Fruit fly (Drosophila melanogaster) whole organism, embryonic: ENCODE measurements around the gene Dh31.

Source experiments
- C15 ChIP-seq: fragments of 200-800 bp; sonication (Bioruptor generic); IDR thresholded peaks from 3 replicates; pipeline ENCODE4 v1.3.6; 2022; ENCODE audit warnings: missing biosample characterization, missing genetic modification characterization
- CG10274 ChIP-seq: fragments of 200-800 bp; sonication (Bioruptor generic); optimal IDR thresholded peaks from 3 replicates; lab custom pipeline; 2017; ENCODE audit warnings: missing biosample characterization, mild to moderate bottlenecking, missing genetic modification characterization
- CG13123 ChIP-seq: fragments of 200-800 bp; sonication (Bioruptor generic); optimal IDR thresholded peaks from 2 replicates; lab custom pipeline; 2016; ENCODE audit warnings: missing biosample characterization, missing genetic modification characterization
- CG13296 ChIP-seq: fragments of 200-800 bp; sonication (Bioruptor generic); optimal IDR thresholded peaks from 3 replicates; lab custom pipeline; 2018; ENCODE audit warnings: missing biosample characterization, mild to moderate bottlenecking, missing genetic modification characterization
- CG14860 ChIP-seq: fragments of 200-800 bp; sonication (Bioruptor generic); IDR thresholded peaks from 3 replicates; pipeline ENCODE4 v1.3.6; 2022; ENCODE audit warnings: missing biosample characterization, missing genetic modification characterization; ENCODE audit not compliant: partially characterized antibody
- CG15011 ChIP-seq: fragments of 200-800 bp; sonication (Bioruptor generic); optimal IDR thresholded peaks from 3 replicates; lab custom pipeline; 2018; ENCODE audit warnings: missing biosample characterization, mild to moderate bottlenecking, missing genetic modification characterization
- CG15479 ChIP-seq: fragments of 200-800 bp; sonication (Bioruptor generic); optimal IDR thresholded peaks from 3 replicates; lab custom pipeline; 2019; ENCODE audit warnings: missing biosample characterization, mild to moderate bottlenecking, missing genetic modification characterization, moderate library complexity
- CG15514 ChIP-seq: fragments of 200-800 bp; sonication (Bioruptor generic); optimal IDR thresholded peaks from 3 replicates; lab custom pipeline; 2017; ENCODE audit warnings: missing biosample characterization, missing genetic modification characterization, mild to moderate bottlenecking, moderate library complexity, missing genetic modification reagents
- CG16863 ChIP-seq: fragments of 200-800 bp; sonication (Bioruptor generic); optimal IDR thresholded peaks from 3 replicates; lab custom pipeline; 2016; ENCODE audit warnings: missing biosample characterization, missing genetic modification characterization
- CG17568 ChIP-seq: fragments of 200-800 bp; sonication (Bioruptor generic); optimal IDR thresholded peaks from 2 replicates; lab custom pipeline; 2018; ENCODE audit warnings: missing biosample characterization, mild to moderate bottlenecking, missing genetic modification characterization, moderate library complexity
- CG18011 ChIP-seq: fragments of 200-800 bp; sonication (Bioruptor generic); optimal IDR thresholded peaks from 2 replicates; lab custom pipeline; 2017; ENCODE audit warnings: missing biosample characterization, missing genetic modification characterization, mild to moderate bottlenecking, moderate library complexity, missing genotype
- CG18764 ChIP-seq: fragments of 200-800 bp; sonication (Bioruptor generic); optimal IDR thresholded peaks from 3 replicates; lab custom pipeline; 2016; ENCODE audit warnings: missing biosample characterization, missing genetic modification characterization
- CG3281 ChIP-seq: fragments of 200-800 bp; sonication (Bioruptor generic); optimal IDR thresholded peaks from 3 replicates; lab custom pipeline; 2017; ENCODE audit warnings: missing biosample characterization, mild to moderate bottlenecking, missing genetic modification characterization
- CG3407 ChIP-seq: fragments of 200-800 bp; sonication (Bioruptor generic); optimal IDR thresholded peaks from 2 replicates; lab custom pipeline; 2018; ENCODE audit warnings: missing biosample characterization, mild to moderate bottlenecking, missing genetic modification characterization
- CG3726 ChIP-seq: fragments of 200-800 bp; sonication (Bioruptor generic); IDR thresholded peaks from 3 replicates; pipeline ENCODE4, ENCODE4 v1.3.6; 2022; ENCODE audit warnings: missing biosample characterization, missing genetic modification characterization
- CG4707 ChIP-seq: fragments of 200-800 bp; sonication (Bioruptor generic); optimal IDR thresholded peaks from 2 replicates; lab custom pipeline; 2018; ENCODE audit warnings: missing biosample characterization, mild to moderate bottlenecking, missing genetic modification characterization, moderate library complexity
- CG5180 ChIP-seq: fragments of 200-800 bp; sonication (Bioruptor generic); optimal IDR thresholded peaks from 3 replicates; lab custom pipeline; 2017; ENCODE audit warnings: missing biosample characterization, missing genetic modification characterization, mild to moderate bottlenecking, moderate library complexity, missing genetic modification reagents
- CG5953 ChIP-seq: fragments of 200-800 bp; sonication (Bioruptor generic); IDR thresholded peaks from 2 replicates; pipeline ENCODE4 v1.3.6; 2022; ENCODE audit warnings: missing biosample characterization, missing genetic modification characterization
- CG7928 ChIP-seq: fragments of 200-800 bp; sonication (Bioruptor generic); optimal IDR thresholded peaks from 2 replicates; lab custom pipeline; 2017; ENCODE audit warnings: missing biosample characterization, mild to moderate bottlenecking, missing genetic modification characterization
- CG7963 ChIP-seq: fragments of 200-800 bp; sonication (Bioruptor generic); IDR thresholded peaks from 3 replicates; pipeline ENCODE4 v1.3.6; 2022; ENCODE audit warnings: missing biosample characterization, missing genetic modification characterization; ENCODE audit not compliant: partially characterized antibody
- CG9437 ChIP-seq: fragments of 200-800 bp; sonication (Bioruptor generic); optimal IDR thresholded peaks from 2 replicates; lab custom pipeline; 2018; ENCODE audit warnings: missing biosample characterization, mild to moderate bottlenecking, missing genetic modification characterization
- CrebB ChIP-seq: fragments of 200-800 bp; sonication (Bioruptor generic); optimal IDR thresholded peaks from 3 replicates; lab custom pipeline; 2018; ENCODE audit warnings: missing biosample characterization, mild to moderate bottlenecking, missing genetic modification characterization
- Dfd ChIP-seq, 2 experiments: fragments of >200 bp; optimal IDR thresholded peaks; 2 replicates each; lab custom pipeline; 2017; ENCODE audit warnings: missing biosample characterization in 2 of 2, missing genetic modification characterization in 2 of 2
- Dp ChIP-seq: fragments of 200-800 bp; sonication (Bioruptor generic); optimal IDR thresholded peaks from 2 replicates; lab custom pipeline; 2018; ENCODE audit warnings: missing biosample characterization, mild to moderate bottlenecking, missing genetic modification characterization, moderate library complexity
- Dref ChIP-seq: fragments of 200-800 bp; sonication (Bioruptor generic); IDR thresholded peaks from 2 replicates; pipeline ENCODE4 v1.3.6; 2022; ENCODE audit warnings: missing biosample characterization, missing genetic modification characterization
- H15 ChIP-seq: fragments of 200-800 bp; sonication (Bioruptor generic); IDR thresholded peaks from 3 replicates; pipeline ENCODE4 v1.3.6; 2022; ENCODE audit warnings: missing biosample characterization, missing genetic modification characterization
- Hmx ChIP-seq: fragments of 200-800 bp; sonication (Bioruptor generic); optimal IDR thresholded peaks from 2 replicates; lab custom pipeline; 2016; ENCODE audit warnings: missing biosample characterization, missing genetic modification characterization
- MTF-1 ChIP-seq: fragments of 200-800 bp; sonication (Bioruptor generic); optimal IDR thresholded peaks from 2 replicates; lab custom pipeline; 2018; ENCODE audit warnings: missing biosample characterization, mild to moderate bottlenecking, missing genetic modification characterization, borderline replicate concordance
- Med ChIP-seq: fragments of 200-800 bp; sonication (Bioruptor generic); peaks from one replicate; lab custom pipeline; 2016; ENCODE audit warnings: missing biosample characterization, missing genetic modification characterization, mild to moderate bottlenecking, inconsistent platforms, moderate library complexity
- Myb ChIP-seq: fragments of 200-800 bp; sonication (Bioruptor generic); optimal IDR thresholded peaks from 2 replicates; lab custom pipeline; 2016; ENCODE audit warnings: missing biosample characterization, missing genetic modification characterization
- NfI ChIP-seq: fragments of 200-800 bp; sonication (Bioruptor generic); optimal IDR thresholded peaks from 3 replicates; lab custom pipeline; 2018; ENCODE audit warnings: missing biosample characterization, mild to moderate bottlenecking, missing genetic modification characterization, moderate library complexity
- Taf1 ChIP-seq: fragments of 200-800 bp; sonication (Bioruptor generic); IDR thresholded peaks from 2 replicates; pipeline ENCODE4 v1.3.6; 2022; ENCODE audit warnings: missing biosample characterization, missing genetic modification characterization
- Trl ChIP-seq, 3 experiments: fragments of >200 bp in 2 of 3; fragments of 200-800 bp in 1 of 3; sonication (Bioruptor generic) in 1 of 3; optimal IDR thresholded peaks; 2 replicates in 1 of 3; 3 replicates in 2 of 3; lab custom pipeline; 2016 to 2017; ENCODE audit warnings: missing biosample characterization in 1 of 3, missing genetic modification characterization in 1 of 3
- ab ChIP-seq: fragments of 200-800 bp; sonication (Bioruptor generic); optimal IDR thresholded peaks from 2 replicates; lab custom pipeline; 2016; ENCODE audit warnings: missing biosample characterization, missing genetic modification characterization
- bab2 ChIP-seq: fragments of 200-800 bp; sonication (Bioruptor generic); optimal IDR thresholded peaks from 2 replicates; lab custom pipeline; 2016; ENCODE audit warnings: missing biosample characterization, missing genetic modification characterization
- da ChIP-seq: fragments of 200-800 bp; sonication (Bioruptor generic); optimal IDR thresholded peaks from 2 replicates; lab custom pipeline; 2016; ENCODE audit warnings: missing biosample characterization, missing genetic modification characterization
- ems ChIP-seq: fragments of 200-800 bp; sonication (Bioruptor generic); optimal IDR thresholded peaks from 3 replicates; lab custom pipeline; 2016; ENCODE audit warnings: missing biosample characterization, missing genetic modification characterization
- esg ChIP-seq: fragments of 200-800 bp; sonication (Bioruptor generic); conservative IDR thresholded peaks from 2 replicates; pipeline ENCODE4 v1.3.6; 2022; ENCODE audit warnings: missing biosample characterization, missing genetic modification characterization
- ewg ChIP-seq: fragments of 200-800 bp; sonication (Bioruptor generic); optimal IDR thresholded peaks from 3 replicates; lab custom pipeline; 2017; ENCODE audit warnings: mild to moderate bottlenecking, missing biosample characterization, missing genetic modification reagents, missing genetic modification characterization
- eyg ChIP-seq: fragments of 200-800 bp; sonication (Bioruptor generic); optimal IDR thresholded peaks from 3 replicates; lab custom pipeline; 2016; ENCODE audit warnings: missing biosample characterization, missing genetic modification characterization
- jigr1 ChIP-seq: fragments of 200-800 bp; sonication (Bioruptor generic); IDR thresholded peaks from 3 replicates; pipeline ENCODE4 v1.3.6; 2022; ENCODE audit warnings: missing biosample characterization, missing genetic modification characterization
- klu ChIP-seq: fragments of 200-800 bp; sonication (Bioruptor generic); IDR thresholded peaks from 2 replicates; pipeline ENCODE4 v1.3.6; 2022; ENCODE audit warnings: missing biosample characterization, missing genetic modification characterization
- lab ChIP-seq: fragments of 200-800 bp; sonication (Bioruptor generic); optimal IDR thresholded peaks from 3 replicates; lab custom pipeline; 2017; ENCODE audit warnings: missing biosample characterization, missing genetic modification characterization, mild to moderate bottlenecking, moderate library complexity, missing genetic modification reagents
- lbe ChIP-seq: fragments of 200-800 bp; sonication (Bioruptor generic); optimal IDR thresholded peaks from 2 replicates; lab custom pipeline; 2016; ENCODE audit warnings: missing biosample characterization, mild to moderate bottlenecking, missing genetic modification characterization
- nerfin-2 ChIP-seq: fragments of 200-800 bp; sonication (Bioruptor generic); IDR thresholded peaks from 2 replicates; pipeline ENCODE4 v1.3.6; 2022; ENCODE audit warnings: missing biosample characterization, missing genetic modification characterization; ENCODE audit not compliant: partially characterized antibody
- org-1 ChIP-seq: fragments of 200-800 bp; sonication (Bioruptor generic); optimal IDR thresholded peaks from 2 replicates; lab custom pipeline; 2017; ENCODE audit warnings: missing biosample characterization, missing genetic modification characterization
- psq ChIP-seq: fragments of 200-800 bp; sonication (Bioruptor generic); optimal IDR thresholded peaks from 2 replicates; lab custom pipeline; 2017; ENCODE audit warnings: missing biosample characterization, missing genetic modification characterization
- row ChIP-seq: fragments of 200-800 bp; sonication (Bioruptor generic); IDR thresholded peaks from 3 replicates; pipeline ENCODE4 v1.3.6; 2022; ENCODE audit warnings: missing biosample characterization, missing genetic modification characterization
- slp2 ChIP-seq: fragments of 200-800 bp; sonication (Bioruptor generic); optimal IDR thresholded peaks from 2 replicates; lab custom pipeline; 2016; ENCODE audit warnings: missing biosample characterization, missing genetic modification characterization
- wor ChIP-seq: fragments of 200-800 bp; sonication (Bioruptor generic); IDR thresholded peaks from 2 replicates; pipeline ENCODE4 v1.3.6; 2022; ENCODE audit warnings: missing biosample characterization, missing genetic modification characterization

Dh31 gene

dm6 chr2L:8514748-8515147, 8.1 kb upstream of the Dh31 start, which contains the start of the genes CG13097 and PIG-U (continued):
- peak; percentile 30 for TF ChIP-seq CrebB
- peak; percentile 78; the same call in 2 of the 3 replicates for TF ChIP-seq CG7963
- TF ChIP-seq row, result peak; percentile 96
- peak; percentile 46 for TF ChIP-seq CG9437 (GFP tag; lab: Kevin White, UChicago)
- peak; percentile 53 for TF ChIP-seq CG3407 (GFP tag; lab: Kevin White, UChicago)
- TF ChIP-seq CG18011 (GFP tag; lab: Kevin White, UChicago), result peak; percentile 72
- TF ChIP-seq CG10274 (GFP tag; lab: Kevin White, UChicago), result peak; percentile 29
- no peak for TF ChIP-seq CG3726
- no peak for TF ChIP-seq CG17568 (GFP tag; lab: Kevin White, UChicago)
- no peak for TF ChIP-seq ab (GFP tag; lab: Kevin White, UChicago)
- no peak for TF ChIP-seq Trl (optimal IDR thresholded peaks at IDR 0.05; lab: Kevin White, UChicago)
- peak; percentile 63 for TF ChIP-seq Trl (GFP tag; optimal IDR thresholded peaks at IDR 0.05; lab: Kevin White, UChicago)
- no peak for TF ChIP-seq MTF-1
- peak; percentile 50 for TF ChIP-seq CG16863 (GFP tag; lab: Kevin White, UChicago)
- TF ChIP-seq da, result peak; percentile 39
- peak; percentile 67; the same call in 1 of the 2 replicates for TF ChIP-seq klu (GFP tag; lab: Robert Waterston, UW)
- no peak for TF ChIP-seq jigr1 (GFP tag; lab: Robert Waterston, UW)
- no peak for TF ChIP-seq Dfd (GFP tag; optimal IDR thresholded peaks at IDR 0.05; lab: Kevin White, UChicago)
- peak; percentile 13 for TF ChIP-seq slp2 (GFP tag; lab: Kevin White, UChicago)
- peak; percentile 70 for TF ChIP-seq Taf1 (GFP tag; lab: Robert Waterston, UW)
- TF ChIP-seq CG7928 (GFP tag; lab: Kevin White, UChicago), result peak; percentile 50
- TF ChIP-seq Med (GFP tag; lab: Kevin White, UChicago), result peak; percentile 96
- peak; percentile 79 for TF ChIP-seq Dref (GFP tag; lab: Robert Waterston, UW)
- TF ChIP-seq nerfin-2 (GFP tag; lab: Robert Waterston, UW), result peak; percentile 77
- no peak for TF ChIP-seq C15
- TF ChIP-seq Myb, result peak; percentile 68
- TF ChIP-seq bab2, result peak; percentile 84
- peak; percentile 59 for TF ChIP-seq Dp (GFP tag; lab: Kevin White, UChicago)
- no peak for TF ChIP-seq CG4707
- TF ChIP-seq CG18764 (GFP tag; lab: Kevin White, UChicago), result peak; percentile 76
- TF ChIP-seq H15 (GFP tag; lab: Robert Waterston, UW), result peak; percentile 77; the same call in 2 of the 3 replicates
- TF ChIP-seq CG13123 (GFP tag; lab: Kevin White, UChicago), result peak; percentile 63
- peak; percentile 72 for TF ChIP-seq esg (GFP tag; lab: Robert Waterston, UW)
- no peak for TF ChIP-seq CG15479
- TF ChIP-seq CG5180, result no peak
- no peak for TF ChIP-seq eyg (GFP tag; lab: Kevin White, UChicago)
- peak; percentile 35 for TF ChIP-seq Hmx
- peak; percentile 70 for TF ChIP-seq NfI (GFP tag; lab: Kevin White, UChicago)
- TF ChIP-seq CG5953, result peak; percentile 45; the same call in 1 of the 2 replicates
- peak; percentile 34 for TF ChIP-seq ewg (GFP tag; lab: Kevin White, UChicago)
- TF ChIP-seq lbe (GFP tag; lab: Kevin White, UChicago), result peak; percentile 88
- peak; percentile 88 for TF ChIP-seq CG14860 (GFP tag; lab: Robert Waterston, UW)
- TF ChIP-seq psq, result peak; percentile 55
- peak; percentile 24 for TF ChIP-seq org-1
- TF ChIP-seq CG3281 (GFP tag; lab: Kevin White, UChicago), result peak; percentile 77
- TF ChIP-seq CG15011, result no peak
- no peak for TF ChIP-seq lab
- TF ChIP-seq CG13296 (GFP tag; lab: Kevin White, UChicago), result peak; percentile 80
- peak; percentile 87 for TF ChIP-seq CG15514 (GFP tag; lab: Kevin White, UChicago)
- TF ChIP-seq wor (GFP tag; lab: Robert Waterston, UW), result peak; percentile 51
- peak; percentile 88 for TF ChIP-seq ems (GFP tag; lab: Kevin White, UChicago)
